Worm (Caenorhabditis elegans) whole organism, mixed stage, embryonic: ENCODE results near the gene F38B6.8.

Experiments
- bed-3 ChIP-seq: fragments of 200-800 bp; sonication (Bioruptor generic); optimal IDR thresholded peaks from 3 replicates; lab custom pipeline; 2018; ENCODE audit warnings: mild to moderate bottlenecking, missing genetic modification characterization, moderate library complexity, missing compliant biosample characterization
- blmp-1 ChIP-seq: fragments of 150-350 bp; optimal IDR thresholded peaks from 2 replicates; lab custom pipeline; 2014; ENCODE audit warnings: missing biosample characterization, missing genetic modification characterization
- ceh-39 ChIP-seq: fragments of 150-350 bp; optimal IDR thresholded peaks from 2 replicates; lab custom pipeline; 2014; ENCODE audit warnings: missing biosample characterization, missing genetic modification characterization
- ceh-43 ChIP-seq: fragments of 200-800 bp; sonication (Bioruptor generic); optimal IDR thresholded peaks from 2 replicates; lab custom pipeline; 2018; ENCODE audit warnings: mild to moderate bottlenecking, missing genetic modification characterization, moderate library complexity, missing compliant biosample characterization
- ceh-83 ChIP-seq: fragments of 200-800 bp; sonication (Bioruptor generic); optimal IDR thresholded peaks from 2 replicates; lab custom pipeline; 2018; ENCODE audit warnings: mild to moderate bottlenecking, missing genetic modification characterization, missing compliant biosample characterization
- cnd-1 ChIP-seq: fragments of 200-800 bp; sonication (Bioruptor generic); optimal IDR thresholded peaks from 2 replicates; lab custom pipeline; 2018; ENCODE audit warnings: mild to moderate bottlenecking, missing genetic modification characterization, missing compliant biosample characterization
- drap-1 ChIP-seq: fragments of 200-800 bp; sonication (Bioruptor generic); optimal IDR thresholded peaks from 3 replicates; lab custom pipeline; 2018; ENCODE audit warnings: mild to moderate bottlenecking, missing genetic modification characterization, missing compliant biosample characterization
- elt-1 ChIP-seq: sonication (generic microtip); optimal IDR thresholded peaks from 2 replicates; lab custom pipeline; 2017; ENCODE audit warnings: missing genetic modification characterization, mild to moderate bottlenecking, missing compliant biosample characterization, antibody characterized with exemption, moderate library complexity, borderline replicate concordance; ENCODE audit not compliant: insufficient read depth
- elt-3 ChIP-seq: fragments of 150-350 bp; optimal IDR thresholded peaks from 2 replicates; lab custom pipeline; 2014; ENCODE audit warnings: missing biosample characterization, missing genetic modification characterization
- flh-1 ChIP-seq: fragments of 200-800 bp; sonication (Bioruptor generic); optimal IDR thresholded peaks from 2 replicates; lab custom pipeline; 2018; ENCODE audit warnings: mild to moderate bottlenecking, missing genetic modification characterization, moderate library complexity, missing compliant biosample characterization
- hlh-1 ChIP-seq: fragments of 150-350 bp; optimal IDR thresholded peaks from 2 replicates; lab custom pipeline; 2014; ENCODE audit warnings: missing biosample characterization, missing genetic modification reagents, missing genetic modification characterization
- lin-13 ChIP-seq: fragments of 150-350 bp; optimal IDR thresholded peaks from 2 replicates; lab custom pipeline; 2014; ENCODE audit warnings: missing biosample characterization, missing genetic modification characterization
- lin-32 ChIP-seq: fragments of 200-800 bp; sonication (Bioruptor generic); optimal IDR thresholded peaks from 2 replicates; lab custom pipeline; 2018; ENCODE audit warnings: mild to moderate bottlenecking, missing genetic modification characterization, missing compliant biosample characterization
- lsy-2 ChIP-seq: fragments of 150-350 bp; optimal IDR thresholded peaks from 2 replicates; lab custom pipeline; 2014; ENCODE audit warnings: missing biosample characterization, missing genetic modification characterization
- mab-5 ChIP-seq: fragments of 150-350 bp; optimal IDR thresholded peaks from 2 replicates; lab custom pipeline; 2014; ENCODE audit warnings: missing biosample characterization, missing genetic modification characterization
- mep-1 ChIP-seq: fragments of 150-350 bp; optimal IDR thresholded peaks from 2 replicates; lab custom pipeline; 2017; ENCODE audit warnings: missing biosample characterization, missing genetic modification reagents, missing genetic modification characterization, inconsistent platforms
- nhr-2 ChIP-seq: fragments of 150-350 bp; optimal IDR thresholded peaks from 2 replicates; lab custom pipeline; 2014; ENCODE audit warnings: missing biosample characterization, missing genetic modification characterization
- nhr-237 ChIP-seq: fragments of 150-350 bp; optimal IDR thresholded peaks from 2 replicates; lab custom pipeline; 2014; ENCODE audit warnings: missing biosample characterization, missing genetic modification characterization
- nhr-28 ChIP-seq: fragments of 150-350 bp; optimal IDR thresholded peaks from 2 replicates; lab custom pipeline; 2014; ENCODE audit warnings: missing biosample characterization, missing genetic modification characterization
- nhr-76 ChIP-seq: sonication (generic microtip); optimal IDR thresholded peaks from 2 replicates; lab custom pipeline; 2017; ENCODE audit warnings: missing biosample characterization, missing genetic modification characterization
- pha-4 ChIP-seq: fragments of 150-350 bp; optimal IDR thresholded peaks from 2 replicates; lab custom pipeline; 2018; ENCODE audit warnings: missing biosample characterization, missing genetic modification reagents, missing genetic modification characterization
- snpc-4 ChIP-seq: fragments of 150-350 bp; optimal IDR thresholded peaks from 2 replicates; lab custom pipeline; 2014; ENCODE audit warnings: missing biosample characterization, missing genetic modification characterization
- sptf-1 ChIP-seq: sonication (generic microtip); optimal IDR thresholded peaks from 2 replicates; lab custom pipeline; 2017; ENCODE audit warnings: mild to moderate bottlenecking, missing genetic modification characterization, moderate library complexity, missing compliant biosample characterization
- tbx-8 ChIP-seq: fragments of 200-800 bp; sonication (Bioruptor generic); optimal IDR thresholded peaks from 2 replicates; lab custom pipeline; 2018; ENCODE audit warnings: mild to moderate bottlenecking, missing genetic modification characterization, moderate library complexity, missing compliant biosample characterization
- unc-120 ChIP-seq: sonication (generic microtip); optimal IDR thresholded peaks from 2 replicates; lab custom pipeline; 2017; ENCODE audit warnings: missing genetic modification characterization, missing compliant biosample characterization; ENCODE audit not compliant: poor library complexity, severe bottlenecking
- unc-39 ChIP-seq: fragments of 150-350 bp; optimal IDR thresholded peaks from 2 replicates; lab custom pipeline; 2014; ENCODE audit warnings: missing biosample characterization, missing genetic modification characterization
- ztf-11 ChIP-seq: fragments of 150-350 bp; optimal IDR thresholded peaks from 2 replicates; lab custom pipeline; 2014; ENCODE audit warnings: missing biosample characterization, missing genetic modification characterization

Gene F38B6.8

DNA sequence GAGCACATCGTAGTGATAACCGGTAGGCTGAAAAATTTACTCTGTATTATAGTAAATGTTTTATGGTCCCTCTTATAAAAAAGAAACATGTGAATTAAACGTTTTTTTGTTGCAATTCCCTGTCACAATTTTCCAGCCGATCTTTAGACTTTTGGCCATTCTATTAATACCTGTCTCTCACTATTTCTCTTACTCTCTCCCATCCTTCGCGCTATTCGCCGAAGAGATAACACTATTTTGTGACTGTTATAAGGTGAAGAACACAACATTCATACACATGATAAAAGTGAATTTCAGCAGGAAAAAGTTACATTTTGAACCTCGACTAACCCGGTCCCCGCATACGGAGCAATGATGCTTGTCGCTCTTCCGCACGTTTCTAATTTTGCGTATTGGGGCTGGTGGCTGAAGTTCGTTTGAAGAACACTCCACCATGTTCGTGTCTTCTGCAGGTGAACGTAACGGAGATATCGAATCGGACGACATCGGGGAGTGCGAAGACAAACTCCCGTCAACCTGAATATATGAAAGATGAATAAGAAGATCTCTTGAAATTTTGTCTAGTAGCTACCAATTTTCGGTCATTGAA lies 43.5 kb downstream of the F38B6.8 start:
- TF ChIP-seq lin-13 (tag; lab: Kevin White, UChicago) (no peak), ceh-43 (GFP tag; lab: Kevin White, UChicago) (no peak), nhr-2 (tag; lab: Kevin White, UChicago) (no peak), elt-3 (tag; lab: Kevin White, UChicago) (no peak), pha-4 (tag; lab: Kevin White, UChicago) (no peak), ceh-39 (tag; lab: Kevin White, UChicago) (no peak), mep-1 (tag; lab: Kevin White, UChicago) (no peak), drap-1 (no peak), unc-39 (tag; lab: Kevin White, UChicago) (no peak), mab-5 (tag; lab: Kevin White, UChicago) (no peak), nhr-76 (tag; lab: Kevin White, UChicago) (no peak), snpc-4 (tag; lab: Kevin White, UChicago) (no peak), ztf-11 (tag; lab: Kevin White, UChicago) (no peak)

DNA sequence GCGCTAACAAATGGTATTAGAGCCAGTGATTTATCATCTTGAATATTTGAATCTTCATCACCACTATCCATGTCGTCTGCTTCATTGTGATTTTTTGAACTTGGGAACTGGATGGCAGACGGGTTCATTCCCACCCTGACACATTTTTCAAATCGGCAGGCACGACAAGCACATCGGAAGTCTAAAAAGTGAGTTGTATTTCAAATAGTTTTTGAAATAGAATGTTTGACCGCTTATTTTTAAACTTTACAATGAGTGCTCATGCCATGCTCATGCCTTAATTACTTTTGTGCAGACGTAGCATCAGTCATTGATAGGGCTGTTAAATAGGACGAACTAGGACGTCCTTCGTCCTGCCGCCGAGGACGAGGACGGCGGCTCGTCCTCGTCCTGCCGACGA lies 44.6 kb downstream of the F38B6.8 start:
- no peak for TF ChIP-seq lsy-2 (tag; lab: Kevin White, UChicago)
- TF ChIP-seq elt-1 (tag; lab: Kevin White, UChicago), result no peak
- no peak for TF ChIP-seq hlh-1
- TF ChIP-seq nhr-28 (tag; lab: Kevin White, UChicago), result no peak
- TF ChIP-seq pha-4 (tag; lab: Kevin White, UChicago), result no peak
- TF ChIP-seq drap-1, result no peak
- no peak for TF ChIP-seq flh-1 (GFP tag; lab: Kevin White, UChicago)
- TF ChIP-seq ceh-39 (tag; lab: Kevin White, UChicago), result no peak
- no peak for TF ChIP-seq ztf-11 (tag; lab: Kevin White, UChicago)
- no peak for TF ChIP-seq blmp-1
- TF ChIP-seq mep-1 (tag; lab: Kevin White, UChicago), result no peak
- no peak for TF ChIP-seq lin-32
- TF ChIP-seq sptf-1, result no peak
- TF ChIP-seq nhr-76 (tag; lab: Kevin White, UChicago), result no peak
- no peak for TF ChIP-seq nhr-237 (tag; lab: Kevin White, UChicago)
- TF ChIP-seq, all 35 proteins: peak for 0

DNA sequence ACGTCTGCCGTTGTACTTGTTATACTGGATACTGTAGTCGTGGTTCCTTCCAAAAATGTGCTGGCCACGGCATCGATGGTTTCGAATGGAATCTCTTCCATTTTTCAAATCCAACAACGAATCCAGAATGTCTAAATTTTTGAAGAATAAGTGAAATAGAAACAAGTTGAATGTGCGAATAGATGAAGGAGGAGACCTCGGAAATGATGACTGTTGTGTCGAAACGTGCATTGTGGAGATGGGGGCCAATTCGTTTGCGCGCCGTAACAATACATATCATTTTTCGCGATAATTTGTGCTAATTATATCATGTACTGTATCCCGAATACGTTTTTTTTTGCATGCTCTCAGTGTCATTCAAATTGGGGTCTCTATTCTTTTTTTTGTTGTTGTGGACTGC lies 47.4 kb downstream of the F38B6.8 start, which contains the start of gene aexr-1:
Gene aexr-1 (minus strand): TSS at position 101 of the 400 bp plus-strand sequence.
- TF ChIP-seq bed-3 (GFP tag; lab: Kevin White, UChicago), result no peak
- no peak for TF ChIP-seq elt-3 (tag; lab: Kevin White, UChicago)
- TF ChIP-seq cnd-1 (tag; lab: Kevin White, UChicago), result no peak
- TF ChIP-seq ceh-83 (GFP tag; lab: Kevin White, UChicago), result no peak
- no peak for TF ChIP-seq unc-120 (tag; lab: Kevin White, UChicago)
- TF ChIP-seq mep-1 (tag; lab: Kevin White, UChicago), result no peak
- TF ChIP-seq unc-39 (tag; lab: Kevin White, UChicago), result no peak

DNA sequence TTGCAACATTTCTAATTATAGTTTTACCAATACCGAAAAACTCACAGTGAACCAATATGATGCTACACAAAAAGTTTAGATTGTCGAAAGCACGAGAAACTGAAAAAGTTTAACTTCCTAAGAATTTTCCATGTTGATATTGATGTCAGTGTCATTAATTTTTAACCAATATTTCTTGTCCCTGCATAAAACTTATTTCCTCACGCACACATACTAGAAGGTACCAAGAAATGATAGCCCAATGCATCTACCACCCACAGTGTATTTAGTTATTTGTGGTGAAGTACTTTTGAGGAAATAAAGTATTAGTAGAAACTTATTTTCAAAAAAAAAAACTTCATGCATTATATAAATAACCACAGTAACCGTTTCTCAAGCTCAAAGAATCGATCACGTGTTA lies 51.1 kb downstream of the F38B6.8 start, which contains the start of gene aexr-2:
Gene aexr-2 (minus strand): TSS at position 101 of the 400 bp plus-strand sequence.
- no peak for TF ChIP-seq snpc-4 (tag; lab: Kevin White, UChicago)
- TF ChIP-seq tbx-8 (GFP tag; lab: Kevin White, UChicago), result no peak
- no peak for TF ChIP-seq bed-3 (GFP tag; lab: Kevin White, UChicago)
- no peak for TF ChIP-seq lsy-2 (tag; lab: Kevin White, UChicago)
- no peak for TF ChIP-seq cnd-1 (tag; lab: Kevin White, UChicago)
